Worm (Caenorhabditis elegans) whole organism, midembryonic: ENCODE data around the gene shc-2.
"Not testable (repeated sequence)": the region's sequence is repeated elsewhere in the genome, so short reads cannot be mapped to it uniquely, and the experiment has no call there.

Experiments used
- T22C8.4 ChIP-seq: fragments of 200-800 bp; sonication (Bioruptor generic); IDR thresholded peaks from 2 replicates; pipeline ENCODE4 v1.3.6; 2022; ENCODE audit warnings: missing genetic modification characterization, missing compliant biosample characterization
- cog-1 ChIP-seq: sonication (generic microtip); optimal IDR thresholded peaks from 2 replicates; lab custom pipeline; 2016; ENCODE audit warnings: missing genetic modification characterization, missing compliant biosample characterization
- flt-1 ChIP-seq: fragments of 200-800 bp; sonication (Bioruptor generic); IDR thresholded peaks from 2 replicates; pipeline ENCODE4 v1.3.6; 2022; ENCODE audit warnings: missing genetic modification characterization, missing compliant biosample characterization
- klf-2 ChIP-seq: fragments of 200-800 bp; sonication (Bioruptor generic); conservative IDR thresholded peaks from 2 replicates; pipeline ENCODE4 v1.3.6; 2022; ENCODE audit warnings: missing genetic modification reagents, missing genetic modification characterization, missing compliant biosample characterization
- med-1 ChIP-seq: sonication (generic microtip); optimal IDR thresholded peaks from 2 replicates; lab custom pipeline; 2017; ENCODE audit warnings: missing genetic modification characterization, mild to moderate bottlenecking, missing compliant biosample characterization, antibody characterized with exemption, missing genetic modification reagents; ENCODE audit not compliant: insufficient read depth
- ref-1 ChIP-seq: fragments of 200-800 bp; sonication (Bioruptor generic); conservative IDR thresholded peaks from 2 replicates; pipeline ENCODE4 v1.3.6; 2022; ENCODE audit warnings: missing genetic modification reagents, missing genetic modification characterization, missing compliant biosample characterization
- tab-1 ChIP-seq: fragments of 200-800 bp; sonication (Bioruptor generic); IDR thresholded peaks from 2 replicates; pipeline ENCODE4 v1.3.6; 2022; ENCODE audit warnings: missing genetic modification characterization, missing compliant biosample characterization
- ztf-23 ChIP-seq: fragments of 200-800 bp; sonication (Bioruptor generic); IDR thresholded peaks from 2 replicates; pipeline ENCODE4 v1.3.6; 2022; ENCODE audit warnings: missing genetic modification reagents, missing genetic modification characterization, missing compliant biosample characterization
- ztf-29 ChIP-seq: fragments of 200-800 bp; sonication (Bioruptor generic); IDR thresholded peaks from 2 replicates; pipeline ENCODE4 v1.3.6; 2022; ENCODE audit warnings: missing genetic modification reagents, missing genetic modification characterization, missing compliant biosample characterization

shc-2 gene

ce11 chrII:4968863-4969262 is at the start of gene shc-2:
Gene shc-2 (plus strand): TSS chrII:4969163.
- TF ChIP-seq klf-2 (GFP tag; lab: Robert Waterston, UW) (no peak), med-1 (GFP tag; lab: Kevin White, UChicago) (no peak), cog-1 (no peak), T22C8.4 (no peak), ztf-23 (no peak), ztf-29 (no peak), ref-1 (GFP tag; lab: Robert Waterston, UW) (no peak), tab-1 (GFP tag; lab: Robert Waterston, UW) (no peak), flt-1 (GFP tag; lab: Robert Waterston, UW) (no peak)

- TF ChIP-seq ztf-23 (no peak), tab-1 (GFP tag; lab: Robert Waterston, UW) (no peak), flt-1 (GFP tag; lab: Robert Waterston, UW) (no peak)
These were observed 48.4 kb upstream of the shc-2 start for ce11 chrII:4920608-4921007.

ce11 chrII:4924729-4925128 is 44.2 kb upstream of the shc-2 start:
- TF ChIP-seq tab-1 (GFP tag; lab: Robert Waterston, UW) (no peak), ztf-29 (no peak), ztf-23 (no peak), klf-2 (GFP tag; lab: Robert Waterston, UW) (no peak), T22C8.4 (no peak), ref-1 (GFP tag; lab: Robert Waterston, UW) (no peak), flt-1 (GFP tag; lab: Robert Waterston, UW) (no peak), med-1 (GFP tag; lab: Kevin White, UChicago) (no peak), cog-1 (no peak)

ce11 chrII:4925198-4925764 is 43.7 kb upstream of the shc-2 start, which contains the start of gene aagr-2:
Gene aagr-2 (minus strand): TSS chrII:4925248.
- no peak for TF ChIP-seq ztf-29
- no peak for TF ChIP-seq klf-2 (GFP tag; lab: Robert Waterston, UW)
- TF ChIP-seq T22C8.4, result no peak
- no peak for TF ChIP-seq ztf-23
- no peak for TF ChIP-seq cog-1
- TF ChIP-seq ref-1 (GFP tag; lab: Robert Waterston, UW), result no peak
- no peak for TF ChIP-seq med-1 (GFP tag; lab: Kevin White, UChicago)
- no peak for TF ChIP-seq tab-1 (GFP tag; lab: Robert Waterston, UW)
- TF ChIP-seq flt-1 (GFP tag; lab: Robert Waterston, UW), result no peak

- TF ChIP-seq tab-1 (GFP tag; lab: Robert Waterston, UW) (peak; percentile 77; the same call in 1 of the 2 replicates), ref-1 (GFP tag; lab: Robert Waterston, UW) (peak; percentile 49; the same call in 1 of the 2 replicates), flt-1 (GFP tag; lab: Robert Waterston, UW) (peak; percentile 75)
These were observed 40.6 kb upstream of the shc-2 start for ce11 chrII:4928367-4928766.

ce11 chrII:4931286-4931685 is 37.7 kb upstream of the shc-2 start:
- TF ChIP-seq ztf-23, result 0 out of 2 replicates have a peak, but pooled peaks have one; percentile 25
- TF ChIP-seq tab-1 (GFP tag; lab: Robert Waterston, UW), result no peak
- TF ChIP-seq med-1 (GFP tag; lab: Kevin White, UChicago), result no peak

ce11 chrII:4932727-4933126 is 36.2 kb upstream of the shc-2 start, which contains the start of gene msp-152:
Gene msp-152 (plus strand): TSS chrII:4933027.
- not testable (repeated sequence) for TF ChIP-seq med-1 (GFP tag; lab: Kevin White, UChicago); cog-1; ref-1 (GFP tag; lab: Robert Waterston, UW)

ce11 chrII:4934954-4935353 is 34.0 kb upstream of the shc-2 start, which contains the start of gene gst-30:
Gene gst-30 (minus strand): TSS chrII:4935054.
- TF ChIP-seq tab-1 (GFP tag; lab: Robert Waterston, UW) (no peak), klf-2 (GFP tag; lab: Robert Waterston, UW) (no peak), T22C8.4 (no peak), ztf-29 (no peak), ref-1 (GFP tag; lab: Robert Waterston, UW) (no peak), flt-1 (GFP tag; lab: Robert Waterston, UW) (no peak), ztf-23 (no peak), cog-1 (no peak), med-1 (GFP tag; lab: Kevin White, UChicago) (no peak)

- no peak for TF ChIP-seq klf-2 (GFP tag; lab: Robert Waterston, UW)
- no peak for TF ChIP-seq ztf-23
- no peak for TF ChIP-seq flt-1 (GFP tag; lab: Robert Waterston, UW)
- TF ChIP-seq tab-1 (GFP tag; lab: Robert Waterston, UW), result no peak
- no peak for TF ChIP-seq ref-1 (GFP tag; lab: Robert Waterston, UW)
- no peak for TF ChIP-seq T22C8.4
- no peak for TF ChIP-seq ztf-29
- no peak for TF ChIP-seq med-1 (GFP tag; lab: Kevin White, UChicago)
- TF ChIP-seq cog-1, result no peak
These were observed 33.4 kb upstream of the shc-2 start, which contains the start of gene ZK546.5 for ce11 chrII:4935518-4935917. Gene ZK546.5 (plus strand): TSS chrII:4935818.

ce11 chrII:4937743-4938142 is 31.2 kb upstream of the shc-2 start, which contains the start of gene ZK546.4:
Gene ZK546.4 (plus strand): TSS chrII:4938043.
- TF ChIP-seq cog-1 (no peak), ref-1 (GFP tag; lab: Robert Waterston, UW) (no peak), med-1 (GFP tag; lab: Kevin White, UChicago) (no peak), T22C8.4 (no peak), tab-1 (GFP tag; lab: Robert Waterston, UW) (no peak), klf-2 (GFP tag; lab: Robert Waterston, UW) (no peak), flt-1 (GFP tag; lab: Robert Waterston, UW) (no peak), ztf-23 (no peak), ztf-29 (no peak)
